Fruit fly (Drosophila melanogaster) whole organism, embryonic: ENCODE results near the gene Grip91.

ENCODE experiments used
- Atf3 ChIP-seq: fragments of 200-800 bp; sonication (Bioruptor generic); optimal IDR thresholded peaks from 3 replicates; lab custom pipeline; 2016; ENCODE audit warnings: missing biosample characterization, missing genetic modification characterization
- CG10267 ChIP-seq: fragments of 200-800 bp; sonication (Bioruptor generic); optimal IDR thresholded peaks from 2 replicates; lab custom pipeline; 2018; ENCODE audit warnings: missing biosample characterization, mild to moderate bottlenecking, missing genetic modification characterization, moderate library complexity
- CG11398 ChIP-seq: fragments of 200-800 bp; sonication (Bioruptor generic); optimal IDR thresholded peaks from 2 replicates; lab custom pipeline; 2016; ENCODE audit warnings: missing biosample characterization, missing genetic modification characterization
- CG11695 ChIP-seq: fragments of 200-800 bp; sonication (Bioruptor generic); IDR thresholded peaks from 3 replicates; pipeline ENCODE4 v1.3.6; 2022; ENCODE audit warnings: missing biosample characterization, missing genetic modification characterization
- CG1233 ChIP-seq: fragments of 200-800 bp; sonication (Bioruptor generic); optimal IDR thresholded peaks from 4 replicates; lab custom pipeline; 2018; ENCODE audit warnings: missing biosample characterization, mild to moderate bottlenecking, missing genetic modification characterization
- CG12659 ChIP-seq: fragments of 200-800 bp; sonication (Bioruptor generic); optimal IDR thresholded peaks from 3 replicates; lab custom pipeline; 2017; ENCODE audit warnings: mild to moderate bottlenecking, missing biosample characterization, missing genetic modification reagents, missing genetic modification characterization
- CG13296 ChIP-seq: fragments of 200-800 bp; sonication (Bioruptor generic); optimal IDR thresholded peaks from 3 replicates; lab custom pipeline; 2018; ENCODE audit warnings: missing biosample characterization, mild to moderate bottlenecking, missing genetic modification characterization
- CG1647 ChIP-seq: fragments of 200-800 bp; sonication (Bioruptor generic); optimal IDR thresholded peaks from 3 replicates; lab custom pipeline; 2016; ENCODE audit warnings: missing biosample characterization, missing genetic modification characterization
- CG17612 ChIP-seq: fragments of 200-800 bp; sonication (Bioruptor generic); IDR thresholded peaks from 2 replicates; pipeline ENCODE4 v1.3.6; 2022; ENCODE audit warnings: missing biosample characterization, missing genetic modification characterization
- CG1832 ChIP-seq: fragments of 200-800 bp; sonication (Bioruptor generic); optimal IDR thresholded peaks from 2 replicates; lab custom pipeline; 2017; ENCODE audit warnings: missing biosample characterization, mild to moderate bottlenecking, missing genetic modification characterization, inconsistent platforms
- CG2889 ChIP-seq: fragments of 200-800 bp; sonication (Bioruptor generic); IDR thresholded peaks from 3 replicates; pipeline ENCODE4 v1.3.6; 2022; ENCODE audit warnings: missing biosample characterization, missing genetic modification characterization
- CG30403 ChIP-seq: fragments of 200-800 bp; sonication (Bioruptor generic); optimal IDR thresholded peaks from 3 replicates; lab custom pipeline; 2016; ENCODE audit warnings: missing biosample characterization, missing genetic modification characterization
- CG31388 ChIP-seq: fragments of 200-800 bp; sonication (Bioruptor generic); optimal IDR thresholded peaks from 2 replicates; lab custom pipeline; 2016; ENCODE audit warnings: missing biosample characterization, missing genetic modification characterization
- CG3281 ChIP-seq: fragments of 200-800 bp; sonication (Bioruptor generic); optimal IDR thresholded peaks from 3 replicates; lab custom pipeline; 2017; ENCODE audit warnings: missing biosample characterization, mild to moderate bottlenecking, missing genetic modification characterization
- CG34224 ChIP-seq: fragments of 200-800 bp; sonication (Bioruptor generic); IDR thresholded peaks from 3 replicates; pipeline ENCODE4 v1.3.6; 2022; ENCODE audit warnings: missing biosample characterization, missing genetic modification characterization; ENCODE audit not compliant: partially characterized antibody
- CG3838 ChIP-seq: fragments of 200-800 bp; sonication (Bioruptor generic); optimal IDR thresholded peaks from 3 replicates; lab custom pipeline; 2016; ENCODE audit warnings: missing biosample characterization, missing genetic modification characterization
- CG42726 ChIP-seq: fragments of 200-800 bp; sonication (Bioruptor generic); IDR thresholded peaks from 2 replicates; pipeline ENCODE4 v1.3.6; 2022; ENCODE audit warnings: missing biosample characterization, missing genetic modification characterization; ENCODE audit not compliant: partially characterized antibody
- CG6175 ChIP-seq: fragments of 200-800 bp; sonication (Bioruptor generic); IDR thresholded peaks from 3 replicates; pipeline ENCODE4 v1.3.6; 2022; ENCODE audit warnings: missing biosample characterization, missing genetic modification characterization
- CG6689 ChIP-seq: fragments of 200-800 bp; sonication (Bioruptor generic); IDR thresholded peaks from 2 replicates; pipeline ENCODE4 v1.3.6; 2022; ENCODE audit warnings: missing biosample characterization, missing genetic modification characterization
- Dip3 ChIP-seq: fragments of 200-800 bp; sonication (Bioruptor generic); optimal IDR thresholded peaks from 3 replicates; lab custom pipeline; 2016; ENCODE audit warnings: missing biosample characterization, missing genetic modification characterization
- Drgx ChIP-seq: fragments of 200-800 bp; sonication (Bioruptor generic); IDR thresholded peaks from 2 replicates; pipeline ENCODE4 v1.3.6; 2022; ENCODE audit warnings: missing biosample characterization, missing genetic modification characterization
- Ets65A ChIP-seq: fragments of 200-800 bp; sonication (Bioruptor generic); peaks from one replicate; lab custom pipeline; 2016; ENCODE audit warnings: missing biosample characterization, missing genetic modification characterization
- HmgZ ChIP-seq: fragments of 200-800 bp; sonication (Bioruptor generic); optimal IDR thresholded peaks from 2 replicates; lab custom pipeline; 2018; ENCODE audit warnings: missing biosample characterization, mild to moderate bottlenecking, missing genetic modification characterization
- Kr ChIP-seq: fragments of 200-800 bp; sonication (Bioruptor generic); optimal IDR thresholded peaks from 2 replicates; lab custom pipeline; 2017; ENCODE audit warnings: missing biosample characterization, mild to moderate bottlenecking, missing genetic modification characterization
- MBD-R2 ChIP-seq: fragments of 200-800 bp; sonication (Bioruptor generic); IDR thresholded peaks from 2 replicates; pipeline ENCODE4 v1.3.6; 2022; ENCODE audit warnings: missing biosample characterization, missing genetic modification characterization
- Mrtf ChIP-seq: fragments of 200-800 bp; sonication (Bioruptor generic); IDR thresholded peaks from 3 replicates; pipeline ENCODE4 v1.3.6; 2022; ENCODE audit warnings: missing biosample characterization, missing genetic modification characterization
- NC2α ChIP-seq: fragments of 200-800 bp; sonication (Bioruptor generic); optimal IDR thresholded peaks from 2 replicates; lab custom pipeline; 2016; ENCODE audit warnings: missing biosample characterization, missing genetic modification characterization
- Oli ChIP-seq: fragments of 200-800 bp; sonication (Bioruptor generic); optimal IDR thresholded peaks from 2 replicates; lab custom pipeline; 2018; ENCODE audit warnings: missing biosample characterization, mild to moderate bottlenecking, missing genetic modification characterization, moderate library complexity
- Rfx ChIP-seq: fragments of 200-800 bp; sonication (Bioruptor generic); IDR thresholded peaks from 2 replicates; pipeline ENCODE4 v1.3.6; 2022; ENCODE audit warnings: missing biosample characterization, missing genetic modification characterization
- Xrp1 ChIP-seq: fragments of 200-800 bp; sonication (Bioruptor generic); IDR thresholded peaks from 2 replicates; pipeline ENCODE4 v1.3.6; 2022; ENCODE audit warnings: missing biosample characterization, missing genetic modification characterization
- amos ChIP-seq: fragments of 200-800 bp; sonication (Bioruptor generic); IDR thresholded peaks from 2 replicates; pipeline ENCODE4 v1.3.6; 2022; ENCODE audit warnings: missing biosample characterization, missing genetic modification characterization; ENCODE audit not compliant: partially characterized antibody
- ash1 ChIP-seq: fragments of 200-800 bp; sonication (Bioruptor generic); optimal IDR thresholded peaks from 2 replicates; lab custom pipeline; 2018; ENCODE audit warnings: missing biosample characterization, mild to moderate bottlenecking, missing genetic modification characterization
- bbx ChIP-seq: fragments of 200-800 bp; sonication (Bioruptor generic); IDR thresholded peaks from 2 replicates; pipeline ENCODE4 v1.3.6; 2022; ENCODE audit warnings: missing biosample characterization, missing genetic modification characterization; ENCODE audit not compliant: partially characterized antibody
- bigmax ChIP-seq: fragments of 200-800 bp; sonication (Bioruptor generic); optimal IDR thresholded peaks from 2 replicates; lab custom pipeline; 2018; ENCODE audit warnings: missing biosample characterization, mild to moderate bottlenecking, missing genetic modification characterization
- caup ChIP-seq: fragments of 200-800 bp; sonication (Bioruptor generic); optimal IDR thresholded peaks from 3 replicates; lab custom pipeline; 2017; ENCODE audit warnings: missing biosample characterization, mild to moderate bottlenecking, missing genetic modification characterization, moderate library complexity; ENCODE audit not compliant: severe bottlenecking
- crc ChIP-seq: fragments of 200-800 bp; sonication (Bioruptor generic); optimal IDR thresholded peaks from 2 replicates; lab custom pipeline; 2016; ENCODE audit warnings: missing biosample characterization, missing genetic modification characterization
- gcm2 ChIP-seq: fragments of 200-800 bp; sonication (Bioruptor generic); optimal IDR thresholded peaks from 2 replicates; lab custom pipeline; 2016; ENCODE audit warnings: missing biosample characterization, missing genetic modification characterization
- grn ChIP-seq: fragments of 200-800 bp; sonication (Bioruptor generic); optimal IDR thresholded peaks from 3 replicates; lab custom pipeline; 2017; ENCODE audit warnings: missing biosample characterization, missing genetic modification characterization
- gt ChIP-seq: fragments of 200-800 bp; sonication (Bioruptor generic); IDR thresholded peaks from 2 replicates; pipeline ENCODE4 v1.3.6; 2022; ENCODE audit warnings: missing biosample characterization, missing genetic modification characterization
- jumu ChIP-seq: fragments of 200-800 bp; sonication (Bioruptor generic); optimal IDR thresholded peaks from 3 replicates; lab custom pipeline; 2016; ENCODE audit warnings: missing biosample characterization, missing genetic modification characterization
- kni ChIP-seq: fragments of 200-800 bp; sonication (Bioruptor generic); optimal IDR thresholded peaks from 3 replicates; lab custom pipeline; 2017; ENCODE audit warnings: mild to moderate bottlenecking, missing biosample characterization, missing genetic modification reagents, missing genetic modification characterization
- lab ChIP-seq: fragments of 200-800 bp; sonication (Bioruptor generic); optimal IDR thresholded peaks from 3 replicates; lab custom pipeline; 2017; ENCODE audit warnings: missing biosample characterization, missing genetic modification characterization, mild to moderate bottlenecking, moderate library complexity, missing genetic modification reagents
- pfk ChIP-seq: fragments of 200-800 bp; sonication (Bioruptor generic); optimal IDR thresholded peaks from 2 replicates; lab custom pipeline; 2018; ENCODE audit warnings: missing biosample characterization, mild to moderate bottlenecking, missing genetic modification characterization, moderate library complexity
- pros ChIP-seq: fragments of 200-800 bp; sonication (Bioruptor generic); optimal IDR thresholded peaks from 3 replicates; lab custom pipeline; 2019; ENCODE audit warnings: missing biosample characterization, mild to moderate bottlenecking, missing genetic modification characterization, moderate library complexity
- sens-2 ChIP-seq: fragments of 200-800 bp; sonication (Bioruptor generic); IDR thresholded peaks from 2 replicates; pipeline ENCODE4 v1.3.6; 2022; ENCODE audit warnings: missing biosample characterization, missing genetic modification characterization
- ssp ChIP-seq: fragments of 200-800 bp; sonication (Bioruptor generic); IDR thresholded peaks from 2 replicates; pipeline ENCODE4 v1.3.6; 2022; ENCODE audit warnings: missing biosample characterization, missing genetic modification characterization
- tio ChIP-seq: fragments of 200-800 bp; sonication (Bioruptor generic); optimal IDR thresholded peaks from 2 replicates; lab custom pipeline; 2017; ENCODE audit warnings: missing biosample characterization, missing genetic modification characterization, inconsistent platforms
- tna ChIP-seq: fragments of 200-800 bp; sonication (Bioruptor generic); IDR thresholded peaks from 2 replicates; pipeline ENCODE4 v1.3.6; 2022; ENCODE audit warnings: missing biosample characterization, missing genetic modification characterization; ENCODE audit not compliant: partially characterized antibody
- unc-4 ChIP-seq: fragments of 200-800 bp; sonication (Bioruptor generic); IDR thresholded peaks from 2 replicates; pipeline ENCODE4 v1.3.6; 2022; ENCODE audit warnings: missing biosample characterization, missing genetic modification characterization; ENCODE audit not compliant: partially characterized antibody
- yki ChIP-seq: fragments of >200 bp; optimal IDR thresholded peaks from 3 replicates; lab custom pipeline; 2018

Grip91 gene

DNA sequence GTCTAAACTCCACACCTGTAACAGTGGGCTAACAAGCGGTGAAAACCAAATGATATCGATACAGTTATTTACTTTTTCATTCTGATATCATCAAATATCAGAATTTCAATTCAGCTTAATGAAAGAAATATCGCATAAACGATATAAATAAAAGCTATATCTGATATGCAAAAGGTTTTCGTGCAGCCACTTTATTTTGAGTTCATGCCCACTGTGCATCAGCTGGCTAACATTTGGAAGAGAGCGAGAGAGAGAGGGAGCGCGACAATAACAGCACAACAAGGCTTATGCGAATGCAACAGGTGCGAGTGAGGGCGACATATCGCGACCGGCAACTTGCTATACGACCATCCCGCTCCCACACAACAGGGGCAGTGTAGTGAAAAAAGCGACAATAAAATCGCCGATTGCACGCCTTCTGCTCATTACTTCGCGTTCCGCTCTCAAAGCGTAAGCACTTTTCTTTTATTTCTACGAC lies 5.0 kb downstream of the Grip91 start, which contains the start of gene CG11151 (continued):
- peak; percentile 31; the same call in 1 of the 2 replicates for TF ChIP-seq amos (GFP tag; lab: Robert Waterston, UW)
- TF ChIP-seq CG11398 (GFP tag; lab: Kevin White, UChicago), result peak; percentile 97
- no peak for TF ChIP-seq unc-4 (GFP tag; lab: Robert Waterston, UW)
- TF ChIP-seq CG13296, result peak; percentile 96
- TF ChIP-seq HmgZ, result peak; percentile 97
- peak; percentile 95 for TF ChIP-seq Atf3 (GFP tag; lab: Kevin White, UChicago)
- peak; percentile 83 for TF ChIP-seq kni (GFP tag; lab: Kevin White, UChicago)
- TF ChIP-seq crc, result peak; percentile 97
- TF ChIP-seq CG6175, result peak; percentile 80; the same call in 2 of the 3 replicates
- TF ChIP-seq CG12659, result peak; percentile 98
- peak; percentile 90 for TF ChIP-seq CG17612 (GFP tag; lab: Robert Waterston, UW)
- TF ChIP-seq Drgx (GFP tag; lab: Robert Waterston, UW), result peak; percentile 96
- TF ChIP-seq grn (GFP tag; lab: Kevin White, UChicago), result peak; percentile 64
- TF ChIP-seq CG6689 (GFP tag; lab: Robert Waterston, UW), result peak; percentile 95
- TF ChIP-seq CG42726, result peak; percentile 51; the same call in 1 of the 2 replicates
- TF ChIP-seq pros (GFP tag; lab: Kevin White, UChicago), result peak; percentile 65
- TF ChIP-seq CG2889 (GFP tag; lab: Robert Waterston, UW), result peak; percentile 95
- peak; percentile 82 for TF ChIP-seq ash1 (GFP tag; lab: Kevin White, UChicago)
- peak; percentile 95 for TF ChIP-seq tio (GFP tag; lab: Kevin White, UChicago)
- peak; percentile 92 for TF ChIP-seq MBD-R2 (GFP tag; lab: Robert Waterston, UW)
- TF ChIP-seq Mrtf (GFP tag; lab: Robert Waterston, UW), result peak; percentile 93
- TF ChIP-seq ssp, result peak; percentile 85
- peak; percentile 98 for TF ChIP-seq lab (GFP tag; lab: Kevin White, UChicago)
- peak; percentile 54; the same call in 1 of the 2 replicates for TF ChIP-seq tna
- TF ChIP-seq bbx, result peak; percentile 50; the same call in 1 of the 2 replicates
- peak; percentile 88 for TF ChIP-seq CG31388 (GFP tag; lab: Kevin White, UChicago)
- peak; percentile 97 for TF ChIP-seq Xrp1
- peak; percentile 87 for TF ChIP-seq sens-2 (GFP tag; lab: Robert Waterston, UW)
- TF ChIP-seq CG30403 (GFP tag; lab: Kevin White, UChicago), result peak; percentile 97
- TF ChIP-seq Rfx (GFP tag; lab: Robert Waterston, UW), result peak; percentile 96
- peak; percentile 95 for TF ChIP-seq CG1647 (GFP tag; lab: Kevin White, UChicago)
- peak; percentile 46 for TF ChIP-seq bigmax (GFP tag; lab: Kevin White, UChicago)
- TF ChIP-seq Ets65A, result peak; percentile 99
- peak; percentile 80 for TF ChIP-seq gt (GFP tag; lab: Robert Waterston, UW)
- TF ChIP-seq CG34224 (GFP tag; lab: Robert Waterston, UW), result peak; percentile 66; the same call in 2 of the 3 replicates
- peak; percentile 91 for TF ChIP-seq CG10267 (tag; lab: Kevin White, UChicago)
- TF ChIP-seq CG3838 (GFP tag; lab: Kevin White, UChicago), result peak; percentile 91
- peak; percentile 54 for TF ChIP-seq Kr (GFP tag; lab: Kevin White, UChicago)
- no peak for TF ChIP-seq yki
- peak; percentile 97 for TF ChIP-seq CG3281 (GFP tag; lab: Kevin White, UChicago)
- TF ChIP-seq jumu (GFP tag; lab: Kevin White, UChicago), result peak; percentile 97
- peak; percentile 96 for TF ChIP-seq NC2α (GFP tag; lab: Kevin White, UChicago)
- TF ChIP-seq gcm2 (GFP tag; lab: Kevin White, UChicago), result peak; percentile 90
- TF ChIP-seq pfk (GFP tag; lab: Kevin White, UChicago), result peak; percentile 63
- peak; percentile 96 for TF ChIP-seq CG1832
- peak; percentile 95 for TF ChIP-seq Dip3 (GFP tag; lab: Kevin White, UChicago)
- peak; percentile 96 for TF ChIP-seq CG11695
- peak; percentile 98 for TF ChIP-seq Oli (tag; lab: Kevin White, UChicago)
- peak; percentile 96 for TF ChIP-seq CG1233
- TF ChIP-seq caup (GFP tag; lab: Kevin White, UChicago), result peak; percentile 95
